Worm (Caenorhabditis elegans) whole organism, L1 larva: Measurements from ENCODE around the gene wdr-83.

Source experiments
- C34B4.2 ChIP-seq: sonication (generic microtip); optimal IDR thresholded peaks from 2 replicates; lab custom pipeline; 2017; ENCODE audit warnings: mild to moderate bottlenecking, missing genetic modification characterization, missing compliant biosample characterization
- F16B12.6 ChIP-seq: fragments of 150-350 bp; optimal IDR thresholded peaks from 2 replicates; lab custom pipeline; 2014; ENCODE audit warnings: missing biosample characterization, missing genetic modification characterization
- Y116A8C.19 ChIP-seq: sonication (generic microtip); optimal IDR thresholded peaks from 2 replicates; lab custom pipeline; 2016; ENCODE audit warnings: missing compliant biosample characterization, missing genetic modification characterization, borderline replicate concordance
- aha-1 ChIP-seq: fragments of 150-350 bp; optimal IDR thresholded peaks from 2 replicates; lab custom pipeline; 2014; ENCODE audit warnings: missing biosample characterization, missing genetic modification characterization
- alr-1 ChIP-seq: fragments of 200-800 bp; sonication (Bioruptor generic); optimal IDR thresholded peaks from 2 replicates; lab custom pipeline; 2018; ENCODE audit warnings: borderline replicate concordance, mild to moderate bottlenecking, missing genetic modification characterization, missing compliant biosample characterization
- aly-2 ChIP-seq: fragments of 150-350 bp; optimal IDR thresholded peaks from 2 replicates; lab custom pipeline; 2014; ENCODE audit warnings: missing biosample characterization, missing genetic modification characterization
- ama-1 ChIP-seq: fragments of 150-350 bp; optimal IDR thresholded peaks from 2 replicates; lab custom pipeline; 2014
- blmp-1 ChIP-seq: fragments of 150-350 bp; optimal IDR thresholded peaks from 2 replicates; lab custom pipeline; 2014; ENCODE audit warnings: missing biosample characterization, missing genetic modification characterization
- ceh-63 ChIP-seq: fragments of 200-800 bp; sonication (Bioruptor generic); optimal IDR thresholded peaks from 2 replicates; lab custom pipeline; 2018; ENCODE audit warnings: mild to moderate bottlenecking, missing genetic modification characterization, missing compliant biosample characterization
- ceh-88 ChIP-seq: fragments of 200-800 bp; sonication (Bioruptor generic); IDR thresholded peaks from 2 replicates; pipeline ENCODE4 v1.3.6; 2022; ENCODE audit warnings: missing genetic modification characterization, missing compliant biosample characterization
- dpl-1 ChIP-seq, 3 experiments: fragments of 150-350 bp in 2 of 3; sonication (generic microtip) in 1 of 3; optimal IDR thresholded peaks; 2 replicates each; lab custom pipeline; 2014 to 2017; ENCODE audit warnings: missing biosample characterization in 3 of 3, missing genetic modification characterization in 3 of 3, missing genetic modification reagents in 3 of 3
- dsc-1 ChIP-seq: sonication (generic microtip); optimal IDR thresholded peaks from 2 replicates; lab custom pipeline; 2016; ENCODE audit warnings: mild to moderate bottlenecking, missing genetic modification characterization, missing compliant biosample characterization
- efl-1 ChIP-seq, 4 experiments: fragments of 150-350 bp; optimal IDR thresholded peaks in 3 of 4; peaks in 1 of 4; 1 replicate in 1 of 4; 2 replicates in 3 of 4; lab custom pipeline; 2014; ENCODE audit warnings: missing biosample characterization in 2 of 4, missing genetic modification characterization in 2 of 4, missing genetic modification reagents in 2 of 4
- egl-27 ChIP-seq, 2 experiments: fragments of 150-350 bp in 1 of 2; sonication (generic microtip); optimal IDR thresholded peaks; 3 replicates each; lab custom pipeline; 2017 to 2018; ENCODE audit warnings: missing biosample characterization in 2 of 2, missing genetic modification characterization in 2 of 2, missing genetic modification reagents in 2 of 2
- elt-2 ChIP-seq: sonication (generic microtip); optimal IDR thresholded peaks from 2 replicates; lab custom pipeline; 2016; ENCODE audit warnings: missing genetic modification characterization, mild to moderate bottlenecking, inconsistent platforms, missing compliant biosample characterization, missing genetic modification reagents
- elt-3 ChIP-seq, 6 experiments: fragments of 150-350 bp in 1 of 6; sonication (generic microtip); optimal IDR thresholded peaks; 2 replicates each; lab custom pipeline; 2017 to 2018; ENCODE audit warnings: missing biosample characterization in 6 of 6, missing genetic modification characterization in 6 of 6, inconsistent platforms in 1 of 6
- fkh-10 ChIP-seq: sonication (generic microtip); optimal IDR thresholded peaks from 2 replicates; lab custom pipeline; 2017; ENCODE audit warnings: missing biosample characterization, missing genetic modification reagents, missing genetic modification characterization
- fos-1 ChIP-seq: fragments of 150-350 bp; optimal IDR thresholded peaks from 2 replicates; lab custom pipeline; 2014; ENCODE audit warnings: missing biosample characterization, missing genetic modification characterization
- grh-1 ChIP-seq: fragments of 200-800 bp; sonication (Bioruptor generic); IDR thresholded peaks from 2 replicates; pipeline ENCODE4 v1.3.6; 2022; ENCODE audit warnings: missing genetic modification reagents, missing genetic modification characterization, missing compliant biosample characterization
- hlh-17 ChIP-seq: fragments of 200-800 bp; sonication (Bioruptor generic); optimal IDR thresholded peaks from 2 replicates; lab custom pipeline; 2018; ENCODE audit warnings: missing genetic modification characterization, mild to moderate bottlenecking, missing compliant biosample characterization, moderate library complexity, borderline replicate concordance
- irx-1 ChIP-seq: sonication (generic microtip); optimal IDR thresholded peaks from 2 replicates; lab custom pipeline; 2016; ENCODE audit warnings: missing genetic modification characterization, missing compliant biosample characterization
- jun-1 ChIP-seq: fragments of 150-350 bp; optimal IDR thresholded peaks from 2 replicates; lab custom pipeline; 2014; ENCODE audit warnings: missing biosample characterization, missing genetic modification reagents, missing genetic modification characterization
- lin-14 ChIP-seq: fragments of 200-800 bp; sonication (Bioruptor generic); optimal IDR thresholded peaks from 2 replicates; lab custom pipeline; 2018; ENCODE audit warnings: mild to moderate bottlenecking, missing genetic modification characterization, moderate library complexity, missing compliant biosample characterization
- lin-15B ChIP-seq: fragments of 150-350 bp; sonication (generic microtip); optimal IDR thresholded peaks from 3 replicates; lab custom pipeline; 2014; ENCODE audit warnings: missing biosample characterization, missing genetic modification characterization
- lin-35 ChIP-seq, 2 experiments: fragments of 150-350 bp; optimal IDR thresholded peaks; 2 replicates each; lab custom pipeline; 2014; ENCODE audit warnings: missing biosample characterization in 2 of 2, missing genetic modification characterization in 2 of 2, missing genetic modification reagents in 2 of 2
- lir-3 ChIP-seq: sonication (generic microtip); optimal IDR thresholded peaks from 2 replicates; lab custom pipeline; 2016; ENCODE audit warnings: mild to moderate bottlenecking, missing genetic modification characterization, moderate library complexity, missing compliant biosample characterization; ENCODE audit not compliant: poor library complexity
- lsy-2 ChIP-seq, 2 experiments: fragments of 150-350 bp; optimal IDR thresholded peaks; 2 replicates each; lab custom pipeline; 2014; ENCODE audit warnings: missing biosample characterization in 2 of 2, missing genetic modification characterization in 2 of 2
- mab-9 ChIP-seq: fragments of 200-800 bp; sonication (Bioruptor generic); IDR thresholded peaks from 2 replicates; pipeline ENCODE4 v1.3.6; 2022; ENCODE audit warnings: missing genetic modification reagents, missing genetic modification characterization, missing compliant biosample characterization
- mdl-1 ChIP-seq, 2 experiments: fragments of 150-350 bp; optimal IDR thresholded peaks; 2 replicates each; lab custom pipeline; 2014 to 2017; ENCODE audit warnings: missing biosample characterization in 2 of 2, missing genetic modification characterization in 2 of 2, inconsistent platforms in 1 of 2
- mep-1 ChIP-seq: fragments of 150-350 bp; optimal IDR thresholded peaks from 2 replicates; lab custom pipeline; 2014; ENCODE audit warnings: missing biosample characterization, missing genetic modification characterization
- nhr-20 ChIP-seq: sonication (generic microtip); optimal IDR thresholded peaks from 2 replicates; lab custom pipeline; 2016; ENCODE audit warnings: mild to moderate bottlenecking, missing genetic modification characterization, missing compliant biosample characterization
- nhr-237 ChIP-seq: fragments of 150-350 bp; optimal IDR thresholded peaks from 2 replicates; lab custom pipeline; 2014; ENCODE audit warnings: missing biosample characterization, missing genetic modification characterization
- nhr-76 ChIP-seq: sonication (generic microtip); optimal IDR thresholded peaks from 2 replicates; lab custom pipeline; 2017; ENCODE audit warnings: missing biosample characterization, missing genetic modification characterization
- nhr-77 ChIP-seq: fragments of 150-350 bp; optimal IDR thresholded peaks from 2 replicates; lab custom pipeline; 2014; ENCODE audit warnings: missing biosample characterization, missing genetic modification characterization
- nhr-84 ChIP-seq: sonication (generic microtip); optimal IDR thresholded peaks from 2 replicates; lab custom pipeline; 2017; ENCODE audit warnings: missing biosample characterization, missing genetic modification characterization
- nhr-85 ChIP-seq: sonication (generic microtip); peaks from one replicate; lab custom pipeline; 2016; ENCODE audit warnings: missing genetic modification characterization, inconsistent platforms, missing compliant biosample characterization
- nhr-90 ChIP-seq: sonication (generic microtip); optimal IDR thresholded peaks from 2 replicates; lab custom pipeline; 2016; ENCODE audit warnings: mild to moderate bottlenecking, missing genetic modification characterization, missing compliant biosample characterization; ENCODE audit not compliant: poor library complexity
- pax-3 ChIP-seq: fragments of 200-800 bp; sonication (Bioruptor generic); optimal IDR thresholded peaks from 2 replicates; lab custom pipeline; 2018; ENCODE audit warnings: mild to moderate bottlenecking, missing genetic modification characterization, moderate library complexity, missing compliant biosample characterization
- rnt-1 ChIP-seq: sonication (generic microtip); optimal IDR thresholded peaks from 2 replicates; lab custom pipeline; 2016; ENCODE audit warnings: mild to moderate bottlenecking, missing genetic modification characterization, moderate library complexity, missing compliant biosample characterization
- snu-23 ChIP-seq: sonication (generic microtip); optimal IDR thresholded peaks from 2 replicates; lab custom pipeline; 2016; ENCODE audit warnings: missing genetic modification characterization, missing compliant biosample characterization
- sox-4 ChIP-seq: sonication (generic microtip); optimal IDR thresholded peaks from 2 replicates; lab custom pipeline; 2016; ENCODE audit warnings: missing genetic modification characterization, missing compliant biosample characterization
- sptf-1 ChIP-seq: fragments of 150-350 bp; optimal IDR thresholded peaks from 2 replicates; lab custom pipeline; 2014; ENCODE audit warnings: missing biosample characterization, missing genetic modification characterization
- swsn-7 ChIP-seq: sonication (generic microtip); optimal IDR thresholded peaks from 2 replicates; lab custom pipeline; 2016; ENCODE audit warnings: missing genetic modification characterization, missing compliant biosample characterization
- tbx-2 ChIP-seq: sonication (generic microtip); optimal IDR thresholded peaks from 2 replicates; lab custom pipeline; 2016; ENCODE audit warnings: missing genetic modification characterization, missing compliant biosample characterization
- unc-30 ChIP-seq: sonication (generic microtip); optimal IDR thresholded peaks from 2 replicates; lab custom pipeline; 2017; ENCODE audit warnings: missing biosample characterization, missing genetic modification characterization
- xbp-1 ChIP-seq: sonication (generic microtip); optimal IDR thresholded peaks from 2 replicates; lab custom pipeline; 2016; ENCODE audit warnings: missing genetic modification characterization, missing compliant biosample characterization
- ztf-4 ChIP-seq: fragments of 150-350 bp; optimal IDR thresholded peaks from 2 replicates; lab custom pipeline; 2014; ENCODE audit warnings: missing biosample characterization, missing genetic modification characterization

wdr-83 gene

ce11 chrII:5049249-5049648 lies 17.7 kb upstream of the wdr-83 start:
- TF ChIP-seq hlh-17 (GFP tag; lab: Kevin White, UChicago) (no peak), nhr-90 (tag; lab: Kevin White, UChicago) (peak; percentile 10), mep-1 (tag; lab: Kevin White, UChicago) (peak; percentile 16), C34B4.2 (tag; lab: Kevin White, UChicago) (no peak), ztf-4 (tag; lab: Kevin White, UChicago) (no peak), dsc-1 (no peak), swsn-7 (no peak), grh-1 (GFP tag; lab: Robert Waterston, UW) (peak; percentile 48), tbx-2 (peak; percentile 34), fos-1 (tag; lab: Kevin White, UChicago) (no peak), nhr-76 (tag; lab: Kevin White, UChicago) (no peak), ceh-88 (no peak), xbp-1 (tag; lab: Kevin White, UChicago) (no peak), blmp-1 (tag; lab: Kevin White, UChicago) (peak; percentile 42), nhr-20 (tag; lab: Kevin White, UChicago) (peak; percentile 38), sptf-1 (no peak), nhr-85 (tag; lab: Kevin White, UChicago) (peak; percentile 77), lsy-2 (tag; optimal IDR thresholded peaks at IDR 0.05; lab: Kevin White, UChicago) (peak in 1 of 2 experiments; percentile 15), nhr-237 (tag; lab: Kevin White, UChicago) (no peak), lin-35 (GFP tag; optimal IDR thresholded peaks at IDR 0.05; lab: Kevin White, UChicago) (peak in 1 of 2 experiments; percentile 15), lin-14 (peak; percentile 43), aha-1 (tag; lab: Kevin White, UChicago) (no peak)

DNA sequence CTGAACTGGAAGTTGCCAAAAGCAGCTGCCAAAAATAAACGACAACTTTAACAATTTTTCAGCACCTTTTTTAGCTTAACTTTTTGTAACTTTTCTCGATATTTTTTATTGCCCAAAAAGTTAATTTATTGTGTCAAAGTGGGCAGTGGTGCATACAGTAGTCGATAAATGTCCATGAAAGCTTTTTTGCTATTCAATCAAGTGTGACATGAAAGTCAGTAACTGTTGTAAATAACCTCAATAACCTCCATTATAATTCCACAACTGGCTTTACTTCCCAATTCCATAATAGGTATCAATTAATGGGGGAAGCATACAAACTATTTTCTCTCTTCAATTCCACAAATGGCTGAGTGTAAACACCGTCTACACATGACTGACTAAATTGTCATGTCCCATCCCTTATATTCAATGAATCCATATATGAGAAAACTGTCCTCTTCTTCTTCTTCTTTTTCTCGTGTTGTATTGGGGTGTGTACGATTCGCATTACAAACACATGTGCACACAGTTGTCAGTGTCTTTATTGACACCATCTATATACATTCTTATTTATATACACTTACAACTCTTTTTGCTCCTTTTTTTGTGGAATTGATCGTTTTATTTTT lies 16.8 kb upstream of the wdr-83 start:
- TF ChIP-seq lir-3 (tag; lab: Kevin White, UChicago): peak; percentile 5
- TF ChIP-seq Y116A8C.19: no peak
- TF ChIP-seq lin-15B (tag; lab: Kevin White, UChicago): no peak
- TF ChIP-seq alr-1 (tag; lab: Kevin White, UChicago): no peak
- no peak for TF ChIP-seq unc-30 (tag; lab: Kevin White, UChicago)
- no peak for TF ChIP-seq nhr-90 (tag; lab: Kevin White, UChicago)
- no peak for TF ChIP-seq tbx-2
- TF ChIP-seq irx-1 (tag; lab: Kevin White, UChicago): no peak
- TF ChIP-seq blmp-1 (tag; lab: Kevin White, UChicago): peak; percentile 12
- TF ChIP-seq lin-14: peak; percentile 59
- no peak for TF ChIP-seq mdl-1 (tag; optimal IDR thresholded peaks at IDR 0.05; lab: Kevin White, UChicago)
- TF ChIP-seq lin-35 (GFP tag; optimal IDR thresholded peaks at IDR 0.05; lab: Kevin White, UChicago): peak in 1 of 2 experiments; percentile 49
- no peak for TF ChIP-seq ama-1 (lab: Kevin White, UChicago)
- no peak for TF ChIP-seq efl-1 (optimal IDR thresholded peaks at IDR 0.05; lab: Kevin White, UChicago)
- TF ChIP-seq efl-1 (GFP tag; optimal IDR thresholded peaks at IDR 0.05 in 1 of 2; lab: Kevin White, UChicago): peak in 1 of 2 experiments; percentile 80
- TF ChIP-seq ceh-88: no peak
- no peak for TF ChIP-seq jun-1 (tag; lab: Kevin White, UChicago)
- no peak for TF ChIP-seq nhr-77
- TF ChIP-seq snu-23 (GFP tag; lab: Kevin White, UChicago): peak; percentile 39
- no peak for TF ChIP-seq hlh-17 (GFP tag; lab: Kevin White, UChicago)
- TF ChIP-seq fos-1 (tag; lab: Kevin White, UChicago): no peak
- no peak for TF ChIP-seq elt-2 (tag; lab: Kevin White, UChicago)
- peak; percentile 71 for TF ChIP-seq nhr-85 (tag; lab: Kevin White, UChicago)
- TF ChIP-seq sox-4 (tag; lab: Kevin White, UChicago): no peak
- TF ChIP-seq mep-1 (tag; lab: Kevin White, UChicago): peak; percentile 4
- TF ChIP-seq aha-1 (tag; lab: Kevin White, UChicago): no peak
- no peak for TF ChIP-seq fkh-10
- TF ChIP-seq rnt-1 (tag; lab: Kevin White, UChicago): no peak
- TF ChIP-seq aly-2 (tag; lab: Kevin White, UChicago): no peak
- TF ChIP-seq dpl-1 (GFP tag; optimal IDR thresholded peaks at IDR 0.05; lab: Kevin White, UChicago): no peak
- no peak for TF ChIP-seq nhr-84 (tag; lab: Kevin White, UChicago)
- TF ChIP-seq mab-9 (GFP tag; lab: Robert Waterston, UW): no peak
- TF ChIP-seq elt-3 (tag; optimal IDR thresholded peaks at IDR 0.05; lab: Kevin White, UChicago): no peak
- no peak for TF ChIP-seq egl-27 (tag; optimal IDR thresholded peaks at IDR 0.05; lab: Kevin White, UChicago)
- no peak for TF ChIP-seq grh-1 (GFP tag; lab: Robert Waterston, UW)
- TF ChIP-seq sptf-1: no peak
- no peak for TF ChIP-seq F16B12.6 (tag; lab: Kevin White, UChicago)
- TF ChIP-seq ceh-63: no peak
- TF ChIP-seq pax-3 (tag; lab: Kevin White, UChicago): no peak
- TF ChIP-seq xbp-1 (tag; lab: Kevin White, UChicago): no peak
- no peak for TF ChIP-seq ztf-4 (tag; lab: Kevin White, UChicago)
